Worm (Caenorhabditis elegans): Measurements from ENCODE around the gene rpn-3.

DNA sequence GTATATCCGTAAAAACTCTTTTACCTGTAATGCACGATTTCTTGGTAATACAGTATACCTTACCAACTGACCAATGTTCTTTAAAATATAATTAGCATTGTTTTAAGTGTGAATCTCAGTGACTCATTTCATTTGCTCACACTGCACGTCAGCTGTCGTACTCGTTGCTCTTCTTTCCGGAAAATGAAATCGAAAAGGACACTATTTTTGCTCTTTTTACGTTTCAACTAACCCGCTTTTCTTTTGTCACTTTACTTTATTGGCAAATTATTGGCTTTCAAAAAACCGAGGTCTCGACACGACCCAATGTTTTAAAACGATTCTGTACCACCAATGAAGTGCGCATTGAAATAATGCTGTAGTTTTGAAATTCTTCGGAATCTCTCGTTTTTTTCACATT, 33.2 kb downstream of the rpn-3 start, which contains the start of gene F42H10.6:
- TF ChIP-seq set-16 (GFP tag; IDR thresholded peaks at IDR 0.05) (no peak), aly-2 (tag; optimal IDR thresholded peaks at IDR 0.05) (no peak), daf-19 (GFP tag; conservative IDR thresholded peaks at IDR 0.05) (no peak), nhr-28 (tag; optimal IDR thresholded peaks at IDR 0.05) (no peak), egl-27 (tag; optimal IDR thresholded peaks at IDR 0.05) (no peak), lin-15B (tag; optimal IDR thresholded peaks at IDR 0.05) (no peak), daf-16 (GFP tag; optimal IDR thresholded peaks at IDR 0.05) (no peak), daf-16 (tag; optimal IDR thresholded peaks at IDR 0.05) (no peak)
